Fruit fly (Drosophila melanogaster) whole organism, larva: Measurements from ENCODE around the gene CG4949.

Source experiments
- noc ChIP-seq: fragments of 200-800 bp; sonication (Bioruptor generic); optimal IDR thresholded peaks from 3 replicates; lab custom pipeline; 2019; ENCODE audit warnings: missing biosample characterization, mild to moderate bottlenecking, missing genetic modification characterization, moderate library complexity

The CG4949 gene

DNA sequence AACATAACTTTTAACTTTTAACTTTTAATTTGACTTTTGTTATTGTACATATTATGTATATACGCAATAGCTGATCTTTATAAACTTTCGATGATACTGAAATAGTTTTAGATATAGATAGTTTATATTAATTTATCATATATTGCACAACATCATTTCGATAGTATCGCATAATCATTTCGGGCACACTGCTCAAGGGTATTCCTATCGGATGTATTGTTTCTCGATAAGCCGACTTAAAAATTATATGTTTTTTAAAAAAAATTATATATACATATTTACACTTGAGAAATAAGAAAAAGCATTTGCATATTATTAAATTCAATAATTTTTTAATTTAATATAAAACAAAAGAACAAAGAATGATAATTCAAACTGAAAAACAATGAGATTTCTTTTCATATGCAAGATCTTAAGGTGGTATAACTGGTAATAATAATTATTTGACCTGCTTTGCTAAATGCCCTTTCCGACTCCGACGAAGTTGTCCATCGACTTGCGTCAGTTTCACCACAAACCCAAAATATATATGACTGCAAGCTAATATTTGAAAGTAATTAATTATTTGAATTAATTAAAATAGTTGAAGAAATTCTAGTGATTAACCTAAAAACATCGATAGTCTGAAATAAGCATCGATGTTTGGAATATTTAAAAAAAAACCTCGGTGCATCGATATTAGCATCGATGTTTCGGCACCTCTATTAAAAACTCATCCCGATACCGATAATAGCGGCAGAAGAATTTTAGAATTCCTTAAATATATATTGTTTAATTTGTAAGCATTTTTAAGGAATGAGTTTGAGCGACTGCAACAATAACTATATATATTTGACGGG lies at the start of gene CG4949:
CG4949 (plus strand) TSS at position 698 of the 839 bp plus-strand sequence.
- TF ChIP-seq noc (tag; lab: Kevin White, UChicago): no peak

DNA sequence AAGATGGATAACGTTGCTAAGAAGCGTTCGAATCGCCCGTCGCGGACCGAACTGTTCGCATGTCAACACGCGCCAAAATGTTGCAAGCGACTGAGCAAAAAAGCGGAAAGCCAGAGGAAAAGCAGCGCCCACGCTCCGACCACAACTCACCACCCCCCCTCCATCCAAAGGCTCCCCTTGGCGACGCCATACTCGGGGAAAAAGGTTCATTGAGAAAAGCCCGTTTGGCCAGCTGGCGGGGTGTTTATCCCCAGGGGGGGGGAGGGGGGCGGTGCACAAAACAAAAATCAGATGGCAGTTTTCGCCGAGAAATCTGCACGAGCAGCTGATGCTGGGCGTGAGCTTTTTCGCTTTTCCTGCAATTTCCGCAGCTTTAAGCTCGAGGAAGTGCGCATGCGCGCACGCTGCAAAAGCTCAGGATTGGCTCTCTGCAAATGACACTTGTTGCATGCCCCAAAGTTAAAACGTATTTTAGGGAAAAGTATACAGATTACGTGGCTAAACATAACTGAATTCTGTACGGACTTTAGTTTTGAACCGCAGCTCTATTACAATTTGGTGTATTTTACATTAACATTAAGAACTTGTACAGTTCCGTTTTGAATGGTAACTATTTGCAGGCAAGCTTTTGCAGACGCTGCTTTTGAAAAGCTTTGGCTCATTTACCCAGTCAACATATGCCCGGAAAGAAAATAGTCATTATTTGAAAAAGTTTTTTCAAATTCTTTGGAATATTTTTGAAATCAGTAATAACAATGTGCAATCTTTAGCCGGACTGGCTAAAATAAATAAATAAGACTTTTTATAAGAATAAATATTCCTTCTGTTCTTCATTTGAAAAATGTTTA lies 30.7 kb upstream of the CG4949 start:
- TF ChIP-seq noc (tag; lab: Kevin White, UChicago): no peak

DNA sequence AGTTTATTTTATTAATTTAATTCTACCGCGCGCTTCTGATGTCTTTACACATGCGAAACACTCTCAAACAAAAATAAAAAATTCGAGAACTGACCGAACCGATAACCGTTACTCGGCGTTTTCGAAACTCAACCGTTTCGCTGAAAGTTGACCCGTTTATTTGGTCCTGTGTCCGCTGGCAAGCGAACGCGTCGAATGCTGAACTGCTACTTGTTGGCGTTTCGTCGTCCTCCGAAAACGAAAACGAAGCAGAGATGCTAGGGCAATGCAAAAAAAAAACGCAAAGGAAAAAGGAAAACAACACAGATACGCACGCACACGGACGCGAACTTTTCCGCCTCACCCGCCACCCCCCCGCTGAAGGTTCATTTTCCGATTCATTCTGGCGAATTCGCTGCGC lies 12.0 kb upstream of the CG4949 start, which contains the start of gene CG45002:
CG45002 (minus strand) TSS at position 101 of the 400 bp plus-strand sequence.
- no peak for TF ChIP-seq noc (tag; lab: Kevin White, UChicago)

DNA sequence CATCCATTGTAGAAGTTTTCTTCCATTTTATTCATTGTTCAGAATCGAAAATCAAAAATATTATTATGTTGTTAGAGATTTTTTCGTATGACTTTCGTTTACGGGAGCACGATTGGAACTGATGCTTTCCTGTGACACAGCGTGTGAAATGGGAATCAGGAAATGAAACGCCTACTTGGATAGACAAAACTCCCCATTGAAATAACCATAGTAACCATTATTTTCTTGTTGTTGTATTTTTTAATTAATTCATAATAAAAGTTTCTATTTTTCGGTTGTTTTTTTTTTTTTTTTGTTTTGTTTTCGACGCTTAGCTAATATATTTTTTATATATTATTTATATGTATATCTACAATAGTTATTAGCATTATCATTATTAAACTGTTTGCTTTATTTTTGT lies 10.2 kb upstream of the CG4949 start, which contains the start of gene CG43077:
CG43077 (minus strand) TSS at position 101 of the 400 bp plus-strand sequence.
- no peak for TF ChIP-seq noc (tag; lab: Kevin White, UChicago)

DNA sequence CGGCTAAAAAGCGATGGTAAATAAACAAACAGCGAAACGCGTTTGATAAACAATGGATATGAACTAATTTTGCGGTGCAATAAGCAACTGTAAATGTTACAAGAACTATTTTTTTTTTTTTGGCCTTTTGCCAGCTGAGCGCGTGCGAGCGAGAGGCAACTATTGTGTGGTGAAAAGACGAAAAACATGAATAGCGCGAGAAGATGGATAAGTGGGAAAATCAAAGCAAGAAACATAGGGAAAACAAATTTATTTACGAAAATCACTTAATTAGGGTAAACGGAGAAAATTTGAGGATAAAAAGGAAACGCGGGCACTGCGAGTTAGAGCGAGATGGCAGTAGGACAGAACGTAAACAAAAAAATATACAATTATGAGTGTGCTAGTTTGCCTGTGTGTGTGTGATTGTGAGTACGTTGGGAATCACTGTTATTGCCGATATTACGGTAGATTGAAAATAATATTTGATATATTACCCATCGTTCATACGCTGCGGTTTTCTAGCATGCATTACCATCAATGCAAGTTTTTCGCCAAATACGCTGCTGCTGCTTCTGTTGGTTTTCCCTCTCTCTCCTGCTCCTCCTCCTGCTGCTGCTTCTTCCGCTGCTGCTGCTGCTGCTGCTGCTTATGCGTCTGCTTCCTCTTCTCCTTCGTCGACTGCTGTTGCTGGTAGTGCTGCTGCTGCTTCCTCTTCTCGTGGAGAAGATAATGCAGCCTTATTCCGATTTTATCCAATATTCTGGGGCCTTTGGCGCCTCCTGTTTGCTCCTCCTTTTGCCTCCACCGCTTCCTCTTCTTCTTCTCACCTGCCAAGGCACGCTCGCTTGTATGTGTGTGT lies 2.0 kb upstream of the CG4949 start:
- no peak for TF ChIP-seq noc (tag; lab: Kevin White, UChicago)

DNA sequence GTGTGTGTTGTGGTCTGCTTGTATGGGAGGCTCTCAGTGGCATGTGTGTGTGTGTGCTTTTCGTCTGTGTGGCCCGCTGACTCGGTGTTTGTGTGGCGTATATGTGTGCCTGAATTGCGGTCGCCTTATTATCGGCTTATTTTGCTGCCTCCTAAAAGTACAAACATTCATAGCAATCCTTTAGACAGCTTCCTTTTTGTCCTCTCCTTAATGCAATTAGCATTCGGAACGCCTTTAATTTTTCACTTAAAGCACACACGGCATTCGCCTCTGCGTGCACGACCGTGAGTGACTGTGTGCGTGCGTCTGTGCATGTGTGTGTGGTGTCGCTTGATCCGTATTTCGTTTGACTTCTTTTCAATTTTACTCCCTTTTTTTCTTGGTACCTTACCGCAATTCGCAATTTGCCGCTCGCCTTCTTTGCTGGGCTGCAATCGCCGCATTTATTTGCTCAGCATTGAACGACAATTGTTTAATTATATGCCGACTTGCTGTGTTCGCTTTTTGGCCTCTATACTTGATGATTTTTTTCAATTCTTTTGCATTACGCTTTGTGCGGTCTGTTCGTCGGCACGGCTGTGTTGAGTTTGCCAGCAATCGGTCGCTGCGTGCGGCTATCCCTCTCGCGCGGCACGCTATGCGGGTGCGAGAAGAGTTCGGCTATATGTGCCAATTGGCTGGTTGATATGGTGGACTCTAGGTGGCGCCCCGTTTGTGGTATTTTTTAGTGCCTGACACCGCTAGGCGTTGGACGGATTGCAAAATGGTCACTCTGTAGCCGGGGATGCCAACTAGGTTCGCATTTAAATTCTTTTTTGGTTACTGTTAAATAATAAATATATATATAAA lies 1.1 kb upstream of the CG4949 start, which contains the start of gene wcy:
wcy (minus strand) TSS at position 608 of the 849 bp plus-strand sequence.
- no peak for TF ChIP-seq noc (tag; lab: Kevin White, UChicago)

DNA sequence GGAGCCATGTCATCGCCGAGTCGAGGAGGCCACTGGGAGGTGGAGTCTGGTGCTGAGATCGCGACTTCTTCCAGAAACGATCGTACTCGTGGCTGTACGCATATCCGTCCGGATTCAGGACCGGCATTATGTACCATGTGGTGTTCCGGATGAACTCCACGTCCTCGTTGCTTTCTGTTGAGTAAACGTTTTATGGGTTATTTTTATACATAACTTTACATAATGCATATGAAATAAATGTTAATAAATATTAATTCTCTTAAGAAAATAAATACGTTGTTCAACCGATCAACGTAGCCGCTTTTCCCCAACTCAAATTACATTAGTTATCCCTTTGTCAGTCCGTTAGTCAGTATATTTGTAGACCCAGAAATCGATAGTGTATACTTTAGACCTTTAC lies 2.5 kb downstream of the CG4949 start, which contains the start of gene CG4955:
CG4955 (plus strand) TSS at position 301 of the 400 bp plus-strand sequence.
- no peak for TF ChIP-seq noc (tag; lab: Kevin White, UChicago)

DNA sequence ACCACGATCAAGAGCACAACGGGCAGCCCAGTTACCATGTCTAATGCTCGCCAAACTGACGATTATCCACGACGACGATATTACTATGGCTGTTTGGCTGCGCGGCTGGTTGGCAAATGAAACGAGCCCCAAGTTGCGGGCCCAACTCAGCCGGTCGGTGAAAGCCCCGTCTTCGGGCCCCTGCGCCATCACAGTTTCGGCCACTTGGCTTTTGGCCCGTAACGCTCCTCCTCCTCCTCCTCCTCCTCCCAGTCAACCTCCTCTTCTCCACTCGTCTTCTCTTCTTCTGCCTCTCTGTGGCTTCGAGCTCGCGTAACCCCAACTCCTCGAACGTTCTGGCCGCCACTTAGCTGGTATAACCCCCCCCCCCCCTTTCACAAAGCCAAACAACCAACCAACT lies 8.9 kb downstream of the CG4949 start, which contains the start of gene CG8945:
CG8945 (minus strand) TSS at position 101 of the 400 bp plus-strand sequence.
- TF ChIP-seq noc (tag; lab: Kevin White, UChicago): no peak

DNA sequence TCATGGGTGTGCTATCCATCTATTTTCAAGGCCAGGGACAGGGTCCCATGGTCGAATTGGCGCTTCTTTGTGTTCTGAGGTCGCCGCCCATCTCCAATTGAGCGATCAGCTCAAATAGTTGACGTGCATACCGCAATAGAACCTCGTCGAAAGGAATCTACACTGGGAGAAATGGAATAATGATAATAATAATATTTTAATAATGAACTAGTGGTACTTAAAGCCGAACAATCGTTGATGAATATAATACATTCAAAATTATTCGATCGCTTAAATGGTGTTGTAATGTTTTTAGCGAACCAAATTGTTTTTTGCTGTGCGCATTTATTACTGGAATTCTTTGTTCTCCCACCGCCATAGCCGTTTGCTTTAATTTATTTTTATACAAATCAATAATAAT lies 11.9 kb downstream of the CG4949 start:
- no peak for TF ChIP-seq noc (tag; lab: Kevin White, UChicago)

DNA sequence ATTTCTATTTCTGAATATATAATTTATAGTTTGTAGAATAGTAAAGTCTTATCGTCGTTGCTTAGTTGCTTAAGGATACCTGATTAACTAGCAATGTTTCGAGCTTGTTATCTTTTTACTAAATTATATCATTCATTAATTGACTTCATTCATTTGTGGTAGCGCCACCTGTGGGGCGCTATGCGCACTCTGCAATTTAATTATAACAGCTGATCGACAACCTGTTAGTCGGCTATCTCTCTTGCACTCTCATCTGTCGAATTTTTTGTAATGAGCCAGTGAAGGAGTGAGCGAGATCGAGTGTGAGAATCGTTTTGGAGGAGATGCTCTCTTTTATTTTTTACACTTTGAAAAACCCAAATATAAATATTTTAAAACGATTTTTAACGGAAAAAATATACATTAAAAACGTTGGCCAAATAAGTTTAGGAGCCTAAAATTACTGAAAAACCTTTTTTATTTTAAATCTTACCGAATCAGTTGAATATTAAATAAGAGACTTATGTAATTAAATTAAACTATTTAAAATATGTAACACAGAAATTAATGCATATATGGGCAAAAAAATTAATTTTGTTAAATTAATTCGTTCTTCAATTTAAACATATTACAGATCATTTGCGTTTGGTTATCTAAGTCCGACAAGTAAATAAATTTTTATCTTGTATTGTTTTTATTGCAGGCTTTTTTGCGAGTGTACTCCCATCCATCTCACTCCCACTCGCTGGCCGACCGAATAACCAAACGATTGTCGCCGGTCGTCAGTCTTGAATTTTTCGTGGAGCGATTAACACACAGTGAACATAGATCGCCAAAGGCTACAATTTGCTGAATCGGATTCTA lies 12.6 kb downstream of the CG4949 start, which contains the start of the genes CG16700 and CG4991:
CG16700 (plus strand) TSS at position 793 of the 843 bp plus-strand sequence.
CG4991 (plus strand) TSS at position 793 of the 843 bp plus-strand sequence.
- peak; percentile 89 for TF ChIP-seq noc (tag; lab: Kevin White, UChicago)

DNA sequence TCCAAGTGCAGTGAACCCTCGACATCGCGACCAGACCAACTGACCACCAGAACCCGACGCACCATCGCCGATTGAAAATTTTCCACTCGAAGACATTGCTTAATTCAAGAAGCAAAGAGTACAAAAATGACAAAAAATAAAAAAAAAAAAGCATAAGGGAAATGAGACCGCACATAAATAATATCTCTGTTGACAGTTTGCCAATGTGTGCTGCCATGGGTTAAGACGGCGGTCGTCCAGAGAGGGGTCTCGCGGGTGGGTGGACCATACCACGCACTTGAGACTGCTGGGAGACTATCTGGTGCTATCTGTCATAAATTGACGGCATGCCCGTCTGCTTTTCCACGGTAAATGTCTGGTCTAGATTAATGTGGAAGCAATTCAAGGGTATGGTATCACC lies 14.8 kb downstream of the CG4949 start:
- TF ChIP-seq noc (tag; lab: Kevin White, UChicago): no peak

DNA sequence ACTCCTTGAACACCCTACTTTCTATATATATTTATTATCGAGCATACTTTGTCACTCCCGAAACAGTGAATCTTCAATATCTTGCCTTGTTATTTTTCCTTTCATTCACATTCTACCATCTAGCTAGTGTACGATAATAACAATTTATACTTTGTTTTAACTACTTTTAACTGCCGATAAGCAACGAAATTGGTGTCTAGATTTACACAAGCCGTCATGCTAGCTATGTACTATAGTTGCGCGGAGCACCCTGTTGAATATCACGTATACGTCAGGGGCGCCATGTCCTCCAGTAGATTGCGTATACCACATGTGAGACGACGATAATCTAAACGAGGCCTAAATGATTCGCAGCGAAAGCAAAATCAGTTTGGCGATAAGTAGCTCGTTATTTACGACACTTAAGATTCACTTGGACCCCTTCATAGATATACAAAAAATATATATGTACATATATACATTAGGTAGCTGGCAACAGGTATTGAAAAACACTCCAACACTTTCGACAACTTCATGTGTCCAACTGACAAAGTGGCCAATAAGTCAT lies 15.3 kb downstream of the CG4949 start:
- TF ChIP-seq noc (tag; lab: Kevin White, UChicago): peak; percentile 64

DNA sequence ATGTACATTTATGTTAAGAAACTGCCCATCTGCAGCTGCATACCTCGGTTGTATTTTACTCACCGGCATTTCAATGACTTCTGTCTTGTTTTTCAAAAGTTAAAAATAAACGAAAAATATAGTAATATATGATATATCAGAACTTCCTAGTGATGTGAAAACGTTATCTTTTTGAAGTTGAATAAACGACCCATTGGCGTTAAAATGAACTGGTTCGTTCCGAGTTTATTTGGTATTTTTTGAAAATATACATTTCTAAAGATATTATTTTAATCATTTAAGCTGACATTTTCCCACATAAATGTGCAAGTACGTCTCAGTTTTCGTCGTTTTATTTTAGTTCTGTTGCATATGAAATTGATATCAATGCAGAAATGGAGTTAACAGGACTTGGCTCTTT lies 27.1 kb downstream of the CG4949 start, which contains the start of gene Arpc3B:
Arpc3B (minus strand) TSS at position 146 of the 400 bp plus-strand sequence.
- TF ChIP-seq noc (tag; lab: Kevin White, UChicago): no peak
